Fruit fly (Drosophila melanogaster): Measurements from ENCODE around the gene mrt.

The mrt gene

dm6 chr3R:27281811-27282131 is 690 bp downstream of the mrt start:
- TF ChIP-seq ase (GFP tag; IDR thresholded peaks at IDR 0.05) (no peak), amos (GFP tag; IDR thresholded peaks at IDR 0.05; ENCODE audit: partially characterized antibody) (peak; percentile 12; the same call in 1 of the 2 replicates), BtbVII (GFP tag; optimal IDR thresholded peaks at IDR 0.05) (no peak), nmo (GFP tag; optimal IDR thresholded peaks at IDR 0.05) (no peak), Mad (GFP tag; optimal IDR thresholded peaks at IDR 0.05) (no peak), CG12942 (GFP tag; optimal IDR thresholded peaks at IDR 0.05) (no peak), CG12299 (tag; optimal IDR thresholded peaks at IDR 0.05) (no peak), CG9437 (GFP tag; optimal IDR thresholded peaks at IDR 0.05) (no peak), sug (tag; optimal IDR thresholded peaks at IDR 0.05) (no peak), hth (optimal IDR thresholded peaks at IDR 0.05) (no peak), CG9797 (GFP tag; optimal IDR thresholded peaks at IDR 0.05) (peak; percentile 33), CG6654 (GFP tag; optimal IDR thresholded peaks at IDR 0.05) (no peak), inv (GFP tag; IDR thresholded peaks at IDR 0.05; ENCODE audit: partially characterized antibody) (0 out of 2 replicates have a peak, but pooled peaks have one; percentile 20), CG6791 (GFP tag; IDR thresholded peaks at IDR 0.05; ENCODE audit: partially characterized antibody) (peak; percentile 47; the same call in 1 of the 3 replicates), chif (GFP tag; optimal IDR thresholded peaks at IDR 0.05) (no peak), CG1792 (GFP tag; optimal IDR thresholded peaks at IDR 0.05) (no peak), CG11398 (GFP tag; optimal IDR thresholded peaks at IDR 0.05) (no peak), CG11247 (GFP tag; IDR thresholded peaks at IDR 0.05) (no peak), Hr39 (optimal IDR thresholded peaks at IDR 0.05) (no peak), Opbp (GFP tag; IDR thresholded peaks at IDR 0.05; ENCODE audit: partially characterized antibody) (0 out of 3 replicates have a peak, but pooled peaks have one; percentile 43), usp (GFP tag; optimal IDR thresholded peaks at IDR 0.05) (no peak), sob (GFP tag; IDR thresholded peaks at IDR 0.05) (no peak), CG5245 (GFP tag; optimal IDR thresholded peaks at IDR 0.05) (no peak), Bgb (GFP tag; IDR thresholded peaks at IDR 0.05; ENCODE audit: partially characterized antibody) (0 out of 2 replicates have a peak, but pooled peaks have one; percentile 27), CG15479 (GFP tag; optimal IDR thresholded peaks at IDR 0.05) (no peak), CG6175 (GFP tag; IDR thresholded peaks at IDR 0.05) (no peak), CG2199 (GFP tag; IDR thresholded peaks at IDR 0.05) (0 out of 3 replicates have a peak, but pooled peaks have one; percentile 6), ken (GFP tag; IDR thresholded peaks at IDR 0.05) (no peak), gcm (GFP tag; optimal IDR thresholded peaks at IDR 0.05) (no peak), Dip3 (GFP tag; optimal IDR thresholded peaks at IDR 0.05) (no peak), CG12769 (tag; optimal IDR thresholded peaks at IDR 0.05) (peak; percentile 31), CG8359 (GFP tag; optimal IDR thresholded peaks at IDR 0.05; ENCODE audit: borderline replicate concordance) (no peak), grn (GFP tag; optimal IDR thresholded peaks at IDR 0.05) (peak; percentile 26), gfzf (GFP tag; optimal IDR thresholded peaks at IDR 0.05) (peak; percentile 38), fd3F (GFP tag; optimal IDR thresholded peaks at IDR 0.05) (no peak), ara (GFP tag; IDR thresholded peaks at IDR 0.05) (no peak), cg (GFP tag; optimal IDR thresholded peaks at IDR 0.05) (peak; percentile 37), CG3847 (GFP tag; IDR thresholded peaks at IDR 0.05) (no peak), ham (GFP tag; IDR thresholded peaks at IDR 0.05) (no peak), bbx (GFP tag; IDR thresholded peaks at IDR 0.05; ENCODE audit: partially characterized antibody) (peak; percentile 42; the same call in 1 of the 2 replicates), jing (GFP tag; optimal IDR thresholded peaks at IDR 0.05) (no peak), CG3065 (GFP tag; optimal IDR thresholded peaks at IDR 0.05) (no peak), eve (GFP tag; optimal IDR thresholded peaks at IDR 0.05) (no peak), Trl (optimal IDR thresholded peaks at IDR 0.05) (peak in 1 of 2 experiments; percentile 58), Trl (GFP tag; optimal IDR thresholded peaks at IDR 0.05) (no peak), H2.0 (GFP tag; IDR thresholded peaks at IDR 0.05) (no peak), CG10654 (GFP tag; optimal IDR thresholded peaks at IDR 0.05) (no peak), CG1233 (GFP tag; optimal IDR thresholded peaks at IDR 0.05) (no peak), Adf1 (GFP tag; IDR thresholded peaks at IDR 0.05) (no peak; the same call in 1 of the 2 replicates), BEAF-32 (GFP tag; optimal IDR thresholded peaks at IDR 0.05) (peak; percentile 17), sima (GFP tag; optimal IDR thresholded peaks at IDR 0.05) (no peak), CG3838 (GFP tag; optimal IDR thresholded peaks at IDR 0.05) (no peak)
